Worm (Caenorhabditis elegans) whole organism, L4 larva: Measurements from ENCODE around the gene T26C5.3.

Experiments used
- D1046.2 ChIP-seq: fragments of 200-800 bp; sonication (Bioruptor generic); IDR thresholded peaks from 2 replicates; pipeline ENCODE4 v1.3.6; 2022; ENCODE audit warnings: missing genetic modification characterization, missing compliant biosample characterization
- F26F4.8 ChIP-seq: fragments of 200-800 bp; sonication (Bioruptor generic); conservative IDR thresholded peaks from 2 replicates; pipeline ENCODE4 v1.3.6; 2022; ENCODE audit warnings: missing genetic modification characterization, missing compliant biosample characterization
- T20F7.1 ChIP-seq: fragments of 200-800 bp; sonication (Bioruptor generic); optimal IDR thresholded peaks from 2 replicates; lab custom pipeline; 2018; ENCODE audit warnings: mild to moderate bottlenecking, missing genetic modification characterization, missing compliant biosample characterization
- T26A8.4 ChIP-seq: fragments of 200-800 bp; sonication (Bioruptor generic); IDR thresholded peaks from 2 replicates; pipeline ENCODE4 v1.3.6; 2022; ENCODE audit warnings: missing genetic modification characterization, missing compliant biosample characterization
- ZK546.5 ChIP-seq, 2 experiments: sonication (generic microtip); optimal IDR thresholded peaks; 2 replicates each; lab custom pipeline; 2017; ENCODE audit warnings: missing biosample characterization in 2 of 2, missing genetic modification characterization in 2 of 2
- aha-1 ChIP-seq: fragments of 150-350 bp; peaks from one replicate; lab custom pipeline; 2014; ENCODE audit warnings: missing biosample characterization, missing genetic modification characterization
- arid-1 ChIP-seq: fragments of 200-800 bp; sonication (Bioruptor generic); conservative IDR thresholded peaks from 2 replicates; pipeline ENCODE4 v1.3.6; 2022; ENCODE audit warnings: missing genetic modification reagents, missing genetic modification characterization, missing compliant biosample characterization
- attf-4 ChIP-seq: sonication (generic microtip); optimal IDR thresholded peaks from 3 replicates; lab custom pipeline; 2017; ENCODE audit warnings: missing biosample characterization, missing genetic modification characterization
- ceh-28 ChIP-seq: fragments of 150-350 bp; optimal IDR thresholded peaks from 2 replicates; lab custom pipeline; 2014; ENCODE audit warnings: missing biosample characterization, missing genetic modification reagents, missing genetic modification characterization
- ceh-62 ChIP-seq: sonication (generic microtip); optimal IDR thresholded peaks from 2 replicates; lab custom pipeline; 2017; ENCODE audit warnings: missing biosample characterization, missing genetic modification characterization
- daf-12 ChIP-seq: fragments of 150-350 bp; optimal IDR thresholded peaks from 2 replicates; lab custom pipeline; 2014; ENCODE audit warnings: missing biosample characterization, missing genetic modification reagents, missing genetic modification characterization
- daf-16 ChIP-seq, 3 experiments: sonication (generic microtip); optimal IDR thresholded peaks; 2 replicates each; lab custom pipeline; 2016 to 2017; ENCODE audit warnings: missing genetic modification characterization in 3 of 3, missing genetic modification reagents in 3 of 3, mild to moderate bottlenecking in 2 of 3, missing compliant biosample characterization in 2 of 3, missing biosample characterization in 1 of 3, moderate library complexity in 1 of 3
- daf-19 ChIP-seq: fragments of 200-800 bp; sonication (Bioruptor generic); conservative IDR thresholded peaks from 2 replicates; pipeline ENCODE4 v1.3.6; 2022; ENCODE audit warnings: missing genetic modification characterization, missing compliant biosample characterization
- dmd-6 ChIP-seq: fragments of 200-800 bp; sonication (Bioruptor generic); IDR thresholded peaks from 2 replicates; pipeline ENCODE4 v1.3.6; 2022; ENCODE audit warnings: missing genetic modification reagents, missing genetic modification characterization, missing compliant biosample characterization
- dmd-8 ChIP-seq: fragments of 200-800 bp; sonication (Bioruptor generic); IDR thresholded peaks from 2 replicates; pipeline ENCODE4 v1.3.6; 2022; ENCODE audit warnings: missing genetic modification characterization, missing compliant biosample characterization
- egl-43 ChIP-seq: fragments of 200-800 bp; sonication (Bioruptor generic); IDR thresholded peaks from 2 replicates; pipeline ENCODE4 v1.3.6; 2022; ENCODE audit warnings: missing genetic modification reagents, missing genetic modification characterization, missing compliant biosample characterization
- fkh-10 ChIP-seq: fragments of 150-350 bp; optimal IDR thresholded peaks from 2 replicates; lab custom pipeline; 2014; ENCODE audit warnings: missing biosample characterization, missing genetic modification reagents, missing genetic modification characterization
- fos-1 ChIP-seq: fragments of 150-350 bp; optimal IDR thresholded peaks from 2 replicates; lab custom pipeline; 2014; ENCODE audit warnings: missing biosample characterization, missing genetic modification characterization
- hlh-11 ChIP-seq: fragments of 200-800 bp; sonication (Bioruptor generic); optimal IDR thresholded peaks from 2 replicates; lab custom pipeline; 2018; ENCODE audit warnings: mild to moderate bottlenecking, missing genetic modification characterization, missing compliant biosample characterization
- hlh-30 ChIP-seq: sonication (generic microtip); optimal IDR thresholded peaks from 2 replicates; lab custom pipeline; 2017; ENCODE audit warnings: antibody characterized with exemption, mild to moderate bottlenecking, missing genetic modification characterization, missing compliant biosample characterization; ENCODE audit not compliant: insufficient read depth
- hmg-1.1 ChIP-seq: fragments of 200-800 bp; sonication (Bioruptor generic); IDR thresholded peaks from 2 replicates; pipeline ENCODE4 v1.3.6; 2022; ENCODE audit warnings: missing genetic modification reagents, missing genetic modification characterization, missing compliant biosample characterization
- lim-7 ChIP-seq: fragments of 200-800 bp; sonication (Bioruptor generic); IDR thresholded peaks from 2 replicates; pipeline ENCODE4 v1.3.6; 2022; ENCODE audit warnings: missing genetic modification characterization, missing compliant biosample characterization
- lin-13 ChIP-seq: fragments of 150-350 bp; optimal IDR thresholded peaks from 2 replicates; lab custom pipeline; 2014; ENCODE audit warnings: missing biosample characterization, missing genetic modification reagents, missing genetic modification characterization
- lin-38 ChIP-seq: fragments of 200-800 bp; sonication (Bioruptor generic); IDR thresholded peaks from 2 replicates; pipeline ENCODE4 v1.3.6; 2022; ENCODE audit warnings: missing genetic modification reagents, missing genetic modification characterization, missing compliant biosample characterization
- madf-5 ChIP-seq, 2 experiments: fragments of 200-800 bp; sonication (Bioruptor generic); IDR thresholded peaks; 2 replicates each; pipeline ENCODE4 v1.3.6; 2022; ENCODE audit warnings: missing compliant biosample characterization in 2 of 2, missing genetic modification characterization in 2 of 2
- mdt-29 ChIP-seq: fragments of 200-800 bp; sonication (Bioruptor generic); IDR thresholded peaks from 2 replicates; pipeline ENCODE4 v1.3.6; 2022; ENCODE audit warnings: missing genetic modification reagents, missing genetic modification characterization, missing compliant biosample characterization
- mxl-3 ChIP-seq: fragments of 200-800 bp; sonication (Bioruptor generic); optimal IDR thresholded peaks from 2 replicates; lab custom pipeline; 2018; ENCODE audit warnings: mild to moderate bottlenecking, missing genetic modification characterization, missing compliant biosample characterization
- nhr-10 ChIP-seq: fragments of 150-350 bp; optimal IDR thresholded peaks from 2 replicates; lab custom pipeline; 2014; ENCODE audit warnings: missing biosample characterization, missing genetic modification characterization
- nhr-102 ChIP-seq: sonication (generic microtip); optimal IDR thresholded peaks from 2 replicates; lab custom pipeline; 2016; ENCODE audit warnings: mild to moderate bottlenecking, missing genetic modification characterization, moderate library complexity, missing compliant biosample characterization
- nhr-11 ChIP-seq: fragments of 150-350 bp; optimal IDR thresholded peaks from 2 replicates; lab custom pipeline; 2014; ENCODE audit warnings: missing biosample characterization, missing genetic modification characterization
- nhr-111 ChIP-seq: fragments of 200-800 bp; sonication (Bioruptor generic); optimal IDR thresholded peaks from 2 replicates; lab custom pipeline; 2018; ENCODE audit warnings: mild to moderate bottlenecking, missing genetic modification characterization, missing compliant biosample characterization
- nhr-25 ChIP-seq: sonication (generic microtip); optimal IDR thresholded peaks from 2 replicates; lab custom pipeline; 2017; ENCODE audit warnings: missing genetic modification characterization, mild to moderate bottlenecking, missing compliant biosample characterization, antibody characterized with exemption, moderate library complexity, borderline replicate concordance; ENCODE audit not compliant: insufficient read depth
- nhr-28 ChIP-seq: fragments of 150-350 bp; optimal IDR thresholded peaks from 2 replicates; lab custom pipeline; 2014; ENCODE audit warnings: missing biosample characterization, missing genetic modification characterization
- nhr-76 ChIP-seq: fragments of 150-350 bp; optimal IDR thresholded peaks from 2 replicates; lab custom pipeline; 2014; ENCODE audit warnings: missing biosample characterization, missing genetic modification characterization
- nhr-77 ChIP-seq: fragments of 150-350 bp; optimal IDR thresholded peaks from 2 replicates; lab custom pipeline; 2014; ENCODE audit warnings: missing biosample characterization, missing genetic modification characterization
- pha-4 ChIP-seq, 2 experiments: fragments of 150-350 bp in 1 of 2; fragments of 200-800 bp in 1 of 2; sonication (Bioruptor generic) in 1 of 2; IDR thresholded peaks in 1 of 2; optimal IDR thresholded peaks in 1 of 2; 2 replicates each; pipeline versions ENCODE4 v1.3.6 to Lab custom; 2014 to 2022; ENCODE audit warnings: missing genetic modification characterization in 2 of 2, missing genetic modification reagents in 2 of 2, missing biosample characterization in 1 of 2, missing compliant biosample characterization in 1 of 2
- pqm-1 ChIP-seq: sonication (generic microtip); optimal IDR thresholded peaks from 2 replicates; lab custom pipeline; 2017; ENCODE audit warnings: missing biosample characterization, missing genetic modification characterization
- rbr-2 ChIP-seq: sonication (generic microtip); optimal IDR thresholded peaks from 2 replicates; lab custom pipeline; 2016; ENCODE audit warnings: missing genotype, missing genetic modification characterization, missing compliant biosample characterization
- sdz-12 ChIP-seq: fragments of 200-800 bp; sonication (Bioruptor generic); optimal IDR thresholded peaks from 2 replicates; lab custom pipeline; 2018; ENCODE audit warnings: mild to moderate bottlenecking, missing genetic modification characterization, missing compliant biosample characterization
- unc-62 ChIP-seq, 3 experiments: fragments of 150-350 bp in 1 of 3; sonication (generic microtip); optimal IDR thresholded peaks in 2 of 3; peaks in 1 of 3; 1 replicate in 1 of 3; 2 replicates in 2 of 3; lab custom pipeline; 2014 to 2017; ENCODE audit warnings: missing biosample characterization in 3 of 3, missing genetic modification characterization in 3 of 3, missing genetic modification reagents in 3 of 3, missing genotype in 1 of 3
- vab-7 ChIP-seq: fragments of 200-800 bp; sonication (Bioruptor generic); IDR thresholded peaks from 2 replicates; pipeline ENCODE4 v1.3.6; 2022; ENCODE audit warnings: missing genetic modification reagents, missing genetic modification characterization, missing compliant biosample characterization
- zfp-3 ChIP-seq: fragments of 200-800 bp; sonication (Bioruptor generic); conservative IDR thresholded peaks from 2 replicates; pipeline ENCODE4 v1.3.6; 2022; ENCODE audit warnings: missing genetic modification reagents, missing genetic modification characterization, missing compliant biosample characterization
- ztf-7 ChIP-seq: fragments of 150-350 bp; optimal IDR thresholded peaks from 2 replicates; lab custom pipeline; 2014; ENCODE audit warnings: missing biosample characterization, missing genetic modification characterization

The T26C5.3 gene

ce11 chrII:9233813-9234212 lies 2.6 kb upstream of the T26C5.3 start:
- no peak for TF ChIP-seq dmd-6
- no peak for TF ChIP-seq nhr-10 (tag; lab: Kevin White, UChicago)
- TF ChIP-seq lin-13 (GFP tag; lab: Kevin White, UChicago), result no peak
- TF ChIP-seq hlh-30 (tag; lab: Kevin White, UChicago), result no peak
- TF ChIP-seq nhr-28 (tag; lab: Kevin White, UChicago), result peak; percentile 28
- no peak for TF ChIP-seq ztf-7
- no peak for TF ChIP-seq fos-1 (tag; lab: Kevin White, UChicago)
- TF ChIP-seq sdz-12 (GFP tag; lab: Kevin White, UChicago), result no peak
- TF ChIP-seq attf-4 (tag; lab: Kevin White, UChicago), result no peak
- no peak for TF ChIP-seq ZK546.5 (tag; optimal IDR thresholded peaks at IDR 0.05; lab: Kevin White, UChicago)
- TF ChIP-seq nhr-111 (GFP tag; lab: Kevin White, UChicago), result no peak
- peak; percentile 52 for TF ChIP-seq mxl-3 (GFP tag; lab: Kevin White, UChicago)
- TF ChIP-seq pqm-1, result no peak
- TF ChIP-seq dmd-8, result no peak
- no peak for TF ChIP-seq T26A8.4 (GFP tag; lab: Robert Waterston, UW)
- no peak for TF ChIP-seq arid-1
- no peak for TF ChIP-seq F26F4.8
- peak in 1 of 2 experiments; percentile 63 for TF ChIP-seq unc-62 (GFP tag; optimal IDR thresholded peaks at IDR 0.05 in 1 of 2; lab: Kevin White, UChicago)
- no peak for TF ChIP-seq unc-62 (tag; optimal IDR thresholded peaks at IDR 0.05; lab: Kevin White, UChicago)
- no peak for TF ChIP-seq pha-4 (GFP tag; IDR thresholded peaks at IDR 0.05; lab: Robert Waterston, UW)
- no peak for TF ChIP-seq pha-4 (tag; optimal IDR thresholded peaks at IDR 0.05; lab: Kevin White, UChicago)
- no peak for TF ChIP-seq lin-38 (GFP tag; lab: Robert Waterston, UW)
- no peak for TF ChIP-seq daf-12 (tag; lab: Kevin White, UChicago)
- TF ChIP-seq lim-7 (GFP tag; lab: Robert Waterston, UW), result no peak
- no peak for TF ChIP-seq mdt-29
- no peak for TF ChIP-seq hmg-1.1 (GFP tag; lab: Robert Waterston, UW)

ce11 chrII:9236972-9237371 lies 589 bp downstream of the T26C5.3 start:
- TF ChIP-seq aha-1, result peak; percentile 63
- TF ChIP-seq madf-5 (GFP tag; IDR thresholded peaks at IDR 0.05; lab: Robert Waterston, UW), result no peak

DNA sequence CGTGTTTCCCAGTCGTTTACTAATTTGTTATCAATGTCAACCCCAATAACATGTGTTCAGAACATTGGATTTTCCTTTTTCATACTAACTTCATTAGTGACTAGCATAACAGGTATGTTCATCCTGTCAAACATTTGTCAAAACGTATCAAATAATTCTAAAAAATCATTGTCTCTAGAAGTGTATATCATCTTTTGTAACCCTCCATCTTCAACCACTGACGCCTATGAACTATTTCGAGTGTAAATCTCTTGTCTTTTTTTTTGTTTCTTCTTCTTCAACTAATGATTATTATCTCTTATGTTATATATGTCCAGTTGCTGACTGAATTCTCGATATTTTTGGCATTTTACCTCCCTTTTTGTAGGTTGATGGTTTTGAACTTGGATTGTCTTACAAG lies 1.3 kb downstream of the T26C5.3 start:
- TF ChIP-seq nhr-76 (tag; lab: Kevin White, UChicago), result no peak
- no peak for TF ChIP-seq nhr-25 (tag; lab: Kevin White, UChicago)
- TF ChIP-seq nhr-28 (tag; lab: Kevin White, UChicago), result peak; percentile 1

DNA sequence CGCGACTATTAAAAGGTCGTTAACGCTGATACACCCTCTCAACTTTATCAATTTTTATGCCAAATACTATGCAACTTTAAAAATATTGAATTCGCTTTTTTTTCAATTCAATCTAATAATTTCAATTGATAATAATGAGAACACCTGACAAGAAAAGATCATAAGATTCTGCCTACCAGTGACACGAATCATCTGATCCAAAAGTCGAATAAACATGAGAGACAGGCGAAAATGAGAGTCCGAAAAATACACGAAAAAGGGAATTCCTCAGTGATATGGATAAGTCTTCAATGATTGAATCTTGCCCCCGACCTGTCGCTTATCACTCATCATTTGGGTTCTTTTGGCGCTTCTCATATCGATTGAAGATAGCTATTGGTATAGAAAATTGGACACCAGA lies 5.2 kb downstream of the T26C5.3 start:
- peak; percentile 11 for TF ChIP-seq hlh-11
- TF ChIP-seq ZK546.5 (tag; optimal IDR thresholded peaks at IDR 0.05; lab: Kevin White, UChicago), result no peak
- TF ChIP-seq nhr-28 (tag; lab: Kevin White, UChicago), result peak; percentile 16
- TF ChIP-seq hlh-30 (tag; lab: Kevin White, UChicago), result peak; percentile 74
- TF ChIP-seq F26F4.8, result no peak
- no peak for TF ChIP-seq fkh-10 (GFP tag; lab: Kevin White, UChicago)

ce11 chrII:9242804-9243203 lies 6.4 kb downstream of the T26C5.3 start:
- TF ChIP-seq egl-43, result no peak
- TF ChIP-seq F26F4.8, result no peak
- TF ChIP-seq daf-16 (GFP tag; optimal IDR thresholded peaks at IDR 0.05; lab: Kevin White, UChicago), result no peak
- no peak for TF ChIP-seq daf-16 (tag; optimal IDR thresholded peaks at IDR 0.05; lab: Kevin White, UChicago)
- TF ChIP-seq rbr-2 (tag; lab: Kevin White, UChicago), result peak; percentile 8
- no peak for TF ChIP-seq ceh-62 (tag; lab: Kevin White, UChicago)
- no peak for TF ChIP-seq D1046.2 (GFP tag; lab: Robert Waterston, UW)
- no peak for TF ChIP-seq nhr-102
- TF ChIP-seq unc-62 (GFP tag; optimal IDR thresholded peaks at IDR 0.05 in 1 of 2; lab: Kevin White, UChicago), result peak in 1 of 2 experiments; percentile 94
- TF ChIP-seq unc-62 (tag; optimal IDR thresholded peaks at IDR 0.05; lab: Kevin White, UChicago), result no peak
- TF ChIP-seq zfp-3 (GFP tag; lab: Robert Waterston, UW), result no peak
- no peak for TF ChIP-seq daf-12 (tag; lab: Kevin White, UChicago)
- TF ChIP-seq nhr-28 (tag; lab: Kevin White, UChicago), result peak; percentile 71
- TF ChIP-seq daf-19 (GFP tag; lab: Robert Waterston, UW), result no peak
- TF ChIP-seq T26A8.4 (GFP tag; lab: Robert Waterston, UW), result no peak
- peak; percentile 96 for TF ChIP-seq T20F7.1 (GFP tag; lab: Kevin White, UChicago)
- peak; percentile 8 for TF ChIP-seq nhr-77 (tag; lab: Kevin White, UChicago)
- no peak for TF ChIP-seq lim-7 (GFP tag; lab: Robert Waterston, UW)
- no peak for TF ChIP-seq nhr-11 (tag; lab: Kevin White, UChicago)
- no peak for TF ChIP-seq vab-7
- no peak for TF ChIP-seq ceh-28 (tag; lab: Kevin White, UChicago)
